Fruit fly (Drosophila melanogaster) whole organism, embryonic: ENCODE results near the gene CG14818.
A peak's percentile ranks its signal among the peaks of the same experiment; 100 is the strongest.

Source experiments
- Aef1 ChIP-seq: fragments of 200-800 bp; sonication (Bioruptor generic); IDR thresholded peaks from 3 replicates; pipeline ENCODE4 v1.3.6; 2022; ENCODE audit warnings: missing biosample characterization, missing genetic modification characterization
- Antp ChIP-seq: fragments of 200-800 bp; sonication (Bioruptor generic); optimal IDR thresholded peaks from 3 replicates; lab custom pipeline; 2016; ENCODE audit warnings: missing biosample characterization, missing genetic modification characterization
- Asciz ChIP-seq: fragments of 200-800 bp; sonication (Bioruptor generic); optimal IDR thresholded peaks from 2 replicates; lab custom pipeline; 2017; ENCODE audit warnings: missing biosample characterization, mild to moderate bottlenecking, missing genetic modification characterization, missing genetic modification reagents
- BEAF-32 ChIP-seq: fragments of 200-800 bp; sonication (Bioruptor generic); optimal IDR thresholded peaks from 3 replicates; lab custom pipeline; 2017; ENCODE audit warnings: missing biosample characterization, missing genetic modification characterization, mild to moderate bottlenecking, moderate library complexity, missing genetic modification reagents
- Bgb ChIP-seq: fragments of 200-800 bp; sonication (Bioruptor generic); IDR thresholded peaks from 2 replicates; pipeline ENCODE4 v1.3.6; 2022; ENCODE audit warnings: missing biosample characterization, missing genetic modification characterization; ENCODE audit not compliant: partially characterized antibody
- BtbVII ChIP-seq: fragments of 200-800 bp; sonication (Bioruptor generic); optimal IDR thresholded peaks from 3 replicates; lab custom pipeline; 2017; ENCODE audit warnings: missing biosample characterization, mild to moderate bottlenecking, missing genetic modification characterization
- CG10959 ChIP-seq: fragments of 200-800 bp; sonication (Bioruptor generic); IDR thresholded peaks from 2 replicates; pipeline ENCODE4 v1.3.6; 2022; ENCODE audit warnings: missing biosample characterization, missing genetic modification characterization
- CG11247 ChIP-seq: fragments of 200-800 bp; sonication (Bioruptor generic); IDR thresholded peaks from 2 replicates; pipeline ENCODE4 v1.3.6; 2022; ENCODE audit warnings: missing biosample characterization, missing genetic modification characterization
- CG12391 ChIP-seq: fragments of 200-800 bp; sonication (Bioruptor generic); optimal IDR thresholded peaks from 3 replicates; lab custom pipeline; 2018; ENCODE audit warnings: missing biosample characterization, mild to moderate bottlenecking, missing genetic modification characterization, moderate library complexity
- CG13424 ChIP-seq: fragments of 200-800 bp; sonication (Bioruptor generic); optimal IDR thresholded peaks from 2 replicates; lab custom pipeline; 2019; ENCODE audit warnings: missing biosample characterization, mild to moderate bottlenecking, missing genetic modification characterization, moderate library complexity
- CG16863 ChIP-seq: fragments of 200-800 bp; sonication (Bioruptor generic); optimal IDR thresholded peaks from 3 replicates; lab custom pipeline; 2016; ENCODE audit warnings: missing biosample characterization, missing genetic modification characterization
- CG17361 ChIP-seq: fragments of 200-800 bp; sonication (Bioruptor generic); IDR thresholded peaks from 3 replicates; pipeline ENCODE4 v1.3.6; 2022; ENCODE audit warnings: missing biosample characterization, missing genetic modification characterization
- CG1792 ChIP-seq: fragments of 200-800 bp; sonication (Bioruptor generic); optimal IDR thresholded peaks from 2 replicates; lab custom pipeline; 2016; ENCODE audit warnings: missing biosample characterization, missing genetic modification characterization
- CG32532 ChIP-seq: fragments of 200-800 bp; sonication (Bioruptor generic); IDR thresholded peaks from 2 replicates; pipeline ENCODE4 v1.3.6; 2022; ENCODE audit warnings: missing biosample characterization, missing genetic modification characterization
- CG34376 ChIP-seq: fragments of 200-800 bp; sonication (Bioruptor generic); optimal IDR thresholded peaks from 2 replicates; lab custom pipeline; 2018; ENCODE audit warnings: missing biosample characterization, mild to moderate bottlenecking, missing genetic modification characterization
- CG4424 ChIP-seq: fragments of 200-800 bp; sonication (Bioruptor generic); optimal IDR thresholded peaks from 3 replicates; lab custom pipeline; 2016; ENCODE audit warnings: missing biosample characterization, missing genetic modification characterization
- CG4617 ChIP-seq: fragments of 200-800 bp; sonication (Bioruptor generic); optimal IDR thresholded peaks from 3 replicates; lab custom pipeline; 2016; ENCODE audit warnings: missing biosample characterization, missing genetic modification characterization, borderline replicate concordance
- CG5953 ChIP-seq: fragments of 200-800 bp; sonication (Bioruptor generic); IDR thresholded peaks from 2 replicates; pipeline ENCODE4 v1.3.6; 2022; ENCODE audit warnings: missing biosample characterization, missing genetic modification characterization
- CG6272 ChIP-seq: fragments of 200-800 bp; sonication (Bioruptor generic); IDR thresholded peaks from 2 replicates; pipeline ENCODE4 v1.3.6; 2022; ENCODE audit warnings: missing biosample characterization, missing genetic modification characterization
- CG6683 ChIP-seq: fragments of 200-800 bp; sonication (Bioruptor generic); optimal IDR thresholded peaks from 2 replicates; lab custom pipeline; 2017; ENCODE audit warnings: missing biosample characterization, mild to moderate bottlenecking, missing genetic modification characterization, missing genetic modification reagents
- CG7357 ChIP-seq: fragments of 200-800 bp; sonication (Bioruptor generic); IDR thresholded peaks from 3 replicates; pipeline ENCODE4 v1.3.6; 2022; ENCODE audit warnings: missing biosample characterization, missing genetic modification characterization
- CG7786 ChIP-seq: fragments of 200-800 bp; sonication (Bioruptor generic); optimal IDR thresholded peaks from 2 replicates; lab custom pipeline; 2016; ENCODE audit warnings: missing biosample characterization, missing genetic modification characterization
- CG8359 ChIP-seq: fragments of 200-800 bp; sonication (Bioruptor generic); optimal IDR thresholded peaks from 2 replicates; lab custom pipeline; 2017; ENCODE audit warnings: missing biosample characterization, mild to moderate bottlenecking, missing genetic modification characterization, borderline replicate concordance
- CG9215 ChIP-seq: fragments of 200-800 bp; sonication (Bioruptor generic); IDR thresholded peaks from 2 replicates; pipeline ENCODE4 v1.3.6; 2022; ENCODE audit warnings: missing biosample characterization, missing genetic modification characterization
- CG9609 ChIP-seq: fragments of 200-800 bp; sonication (Bioruptor generic); optimal IDR thresholded peaks from 3 replicates; lab custom pipeline; 2016; ENCODE audit warnings: missing biosample characterization, missing genetic modification characterization
- CG9932 ChIP-seq: fragments of 200-800 bp; sonication (Bioruptor generic); IDR thresholded peaks from 2 replicates; pipeline ENCODE4 v1.3.6; 2022; ENCODE audit warnings: missing biosample characterization, missing genetic modification characterization
- Dbx ChIP-seq: fragments of 200-800 bp; sonication (Bioruptor generic); IDR thresholded peaks from 3 replicates; pipeline ENCODE4 v1.3.6; 2022; ENCODE audit warnings: missing biosample characterization, missing genetic modification characterization
- Dref ChIP-seq: fragments of 200-800 bp; sonication (Bioruptor generic); IDR thresholded peaks from 2 replicates; pipeline ENCODE4 v1.3.6; 2022; ENCODE audit warnings: missing biosample characterization, missing genetic modification characterization
- E2f2 ChIP-seq: fragments of 200-800 bp; sonication (Bioruptor generic); IDR thresholded peaks from 2 replicates; pipeline ENCODE4 v1.3.6; 2022; ENCODE audit warnings: missing biosample characterization, missing genetic modification characterization
- Fer1 ChIP-seq: fragments of 200-800 bp; sonication (Bioruptor generic); optimal IDR thresholded peaks from 2 replicates; lab custom pipeline; 2017; ENCODE audit warnings: missing biosample characterization, mild to moderate bottlenecking, missing genetic modification characterization
- HLH4C ChIP-seq: fragments of 200-800 bp; sonication (Bioruptor generic); IDR thresholded peaks from 3 replicates; pipeline ENCODE4 v1.3.6; 2022; ENCODE audit warnings: missing biosample characterization, missing genetic modification characterization; ENCODE audit not compliant: partially characterized antibody
- MBD-R2 ChIP-seq: fragments of 200-800 bp; sonication (Bioruptor generic); IDR thresholded peaks from 2 replicates; pipeline ENCODE4 v1.3.6; 2022; ENCODE audit warnings: missing biosample characterization, missing genetic modification characterization
- Meics ChIP-seq: fragments of 200-800 bp; sonication (Bioruptor generic); optimal IDR thresholded peaks from 2 replicates; lab custom pipeline; 2017; ENCODE audit warnings: missing biosample characterization, mild to moderate bottlenecking, missing genetic modification characterization
- Ssrp ChIP-seq: fragments of 200-800 bp; sonication (Bioruptor generic); optimal IDR thresholded peaks from 2 replicates; lab custom pipeline; 2018; ENCODE audit warnings: missing biosample characterization, mild to moderate bottlenecking, missing genetic modification characterization, moderate library complexity
- ab ChIP-seq: fragments of 200-800 bp; sonication (Bioruptor generic); optimal IDR thresholded peaks from 2 replicates; lab custom pipeline; 2016; ENCODE audit warnings: missing biosample characterization, missing genetic modification characterization
- bbx ChIP-seq: fragments of 200-800 bp; sonication (Bioruptor generic); IDR thresholded peaks from 2 replicates; pipeline ENCODE4 v1.3.6; 2022; ENCODE audit warnings: missing biosample characterization, missing genetic modification characterization; ENCODE audit not compliant: partially characterized antibody
- bsh ChIP-seq, 2 experiments: fragments of 200-800 bp; sonication (Bioruptor generic); optimal IDR thresholded peaks; 2 replicates each; lab custom pipeline; 2017 to 2018; ENCODE audit warnings: mild to moderate bottlenecking in 2 of 2, missing biosample characterization in 2 of 2, missing genetic modification characterization in 2 of 2, moderate library complexity in 1 of 2
- cas ChIP-seq: fragments of 200-800 bp; sonication (Bioruptor generic); IDR thresholded peaks from 2 replicates; pipeline ENCODE4 v1.3.6; 2022; ENCODE audit warnings: missing biosample characterization, missing genetic modification characterization
- dimm ChIP-seq: fragments of 200-800 bp; sonication (Bioruptor generic); IDR thresholded peaks from 2 replicates; pipeline ENCODE4 v1.3.6; 2022; ENCODE audit warnings: missing biosample characterization, missing genetic modification characterization
- ewg ChIP-seq: fragments of 200-800 bp; sonication (Bioruptor generic); optimal IDR thresholded peaks from 3 replicates; lab custom pipeline; 2017; ENCODE audit warnings: mild to moderate bottlenecking, missing biosample characterization, missing genetic modification reagents, missing genetic modification characterization
- grau ChIP-seq: fragments of 200-800 bp; optimal IDR thresholded peaks from 3 replicates; lab custom pipeline; 2019; ENCODE audit warnings: missing biosample characterization, mild to moderate bottlenecking, missing genetic modification characterization, moderate library complexity
- pan ChIP-seq, 4 experiments: fragments of >200 bp in 3 of 4; fragments of 200-800 bp in 1 of 4; sonication (Bioruptor generic) in 1 of 4; optimal IDR thresholded peaks in 3 of 4; IDR thresholded peaks in 1 of 4; 2 replicates each; pipeline versions ENCODE4 v1.3.6 to Lab custom; 2017 to 2022; ENCODE audit warnings: missing biosample characterization in 2 of 4, missing genetic modification characterization in 2 of 4, mixed read lengths in 1 of 4
- phol ChIP-seq: fragments of 200-800 bp; sonication (Bioruptor generic); optimal IDR thresholded peaks from 3 replicates; lab custom pipeline; 2018; ENCODE audit warnings: missing biosample characterization, mild to moderate bottlenecking, missing genetic modification characterization, moderate library complexity
- pum ChIP-seq: fragments of 200-800 bp; sonication (Bioruptor generic); optimal IDR thresholded peaks from 2 replicates; lab custom pipeline; 2016; ENCODE audit warnings: missing biosample characterization, missing genetic modification characterization
- salm ChIP-seq: fragments of 200-800 bp; sonication (Bioruptor generic); optimal IDR thresholded peaks from 2 replicates; lab custom pipeline; 2018; ENCODE audit warnings: missing biosample characterization, mild to moderate bottlenecking, missing genetic modification characterization
- sens ChIP-seq: fragments of 200-800 bp; sonication (Bioruptor generic); peaks from one replicate; lab custom pipeline; 2016; ENCODE audit warnings: missing biosample characterization, missing genetic modification characterization
- slou ChIP-seq: fragments of 200-800 bp; sonication (Bioruptor generic); optimal IDR thresholded peaks from 3 replicates; lab custom pipeline; 2016; ENCODE audit warnings: missing biosample characterization, missing genetic modification characterization
- vnd ChIP-seq: fragments of 200-800 bp; sonication (Bioruptor generic); IDR thresholded peaks from 3 replicates; pipeline ENCODE4 v1.3.6; 2022; ENCODE audit warnings: missing biosample characterization, missing genetic modification characterization; ENCODE audit not compliant: partially characterized antibody
- zen ChIP-seq: fragments of 200-800 bp; sonication (Bioruptor generic); optimal IDR thresholded peaks from 3 replicates; lab custom pipeline; 2018; ENCODE audit warnings: missing biosample characterization, mild to moderate bottlenecking, missing genetic modification characterization, moderate library complexity

The CG14818 gene

DNA sequence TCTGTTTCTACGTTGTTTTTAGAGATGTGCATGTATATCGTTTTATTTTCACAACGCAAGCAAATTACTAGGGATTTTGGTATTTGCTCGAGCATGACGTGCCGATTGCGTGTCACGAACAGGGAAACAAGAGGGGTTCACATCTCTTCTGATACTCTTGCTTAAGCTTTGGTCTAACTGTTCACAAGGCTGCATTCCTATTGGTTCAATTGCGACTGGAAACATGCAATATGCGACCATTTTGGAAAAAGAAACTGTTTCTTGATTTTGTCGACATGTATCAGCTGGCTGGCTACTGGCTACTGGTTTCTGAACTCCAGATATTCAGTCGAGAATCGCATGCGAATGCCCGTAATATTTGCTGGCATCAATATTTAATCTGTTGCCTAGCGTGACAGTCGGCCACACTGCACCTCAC, 574 bp upstream of the CG14818 start, which contains the start of gene Coa8 (continued):
- peak; percentile 45 for TF ChIP-seq phol
- TF ChIP-seq CG6272, result 0 out of 2 replicates have a peak, but pooled peaks have one; percentile 5
- peak; percentile 62; the same call in 1 of the 3 replicates for TF ChIP-seq Dbx (GFP tag; lab: Robert Waterston, UW)
- peak; percentile 66 for TF ChIP-seq CG9609 (GFP tag; lab: Kevin White, UChicago)
- TF ChIP-seq CG9215 (GFP tag; lab: Robert Waterston, UW), result peak; percentile 50
- peak in 1 of 2 experiments; percentile 11 for TF ChIP-seq bsh (GFP tag; optimal IDR thresholded peaks at IDR 0.05; lab: Kevin White, UChicago)
- TF ChIP-seq CG13424 (tag; lab: Kevin White, UChicago), result peak; percentile 62
- TF ChIP-seq grau (tag; lab: Kevin White, UChicago), result peak; percentile 48
- peak; percentile 10 for TF ChIP-seq zen
- peak; percentile 62 for TF ChIP-seq BEAF-32 (GFP tag; lab: Kevin White, UChicago)
- peak; percentile 81 for TF ChIP-seq sens (GFP tag; lab: Kevin White, UChicago)
- no peak for TF ChIP-seq CG1792 (GFP tag; lab: Kevin White, UChicago)
- peak; percentile 23 for TF ChIP-seq Ssrp (tag; lab: Kevin White, UChicago)
- no peak for TF ChIP-seq slou (GFP tag; lab: Kevin White, UChicago)
- no peak for TF ChIP-seq Asciz (GFP tag; lab: Kevin White, UChicago)
- TF ChIP-seq CG6683 (GFP tag; lab: Kevin White, UChicago), result no peak
- peak; percentile 71; the same call in 1 of the 2 replicates for TF ChIP-seq CG32532 (GFP tag; lab: Robert Waterston, UW)
- TF ChIP-seq CG5953 (GFP tag; lab: Robert Waterston, UW), result no peak
- peak; percentile 38 for TF ChIP-seq Meics (GFP tag; lab: Kevin White, UChicago)
- peak; percentile 10 for TF ChIP-seq BtbVII
- TF ChIP-seq Dref (GFP tag; lab: Robert Waterston, UW), result no peak
- TF ChIP-seq ewg (GFP tag; lab: Kevin White, UChicago), result no peak
- TF ChIP-seq CG9932 (GFP tag; lab: Robert Waterston, UW), result peak; percentile 61
- TF ChIP-seq cas (GFP tag; lab: Robert Waterston, UW), result no peak
- TF ChIP-seq CG16863 (GFP tag; lab: Kevin White, UChicago), result no peak
- TF ChIP-seq MBD-R2 (GFP tag; lab: Robert Waterston, UW), result peak; percentile 59
- peak; percentile 50 for TF ChIP-seq vnd (GFP tag; lab: Robert Waterston, UW)
- no peak for TF ChIP-seq pan (optimal IDR thresholded peaks at IDR 0.05; lab: Kevin White, UChicago)
- peak in 1 of 2 experiments; percentile 54 for TF ChIP-seq pan (GFP tag; optimal IDR thresholded peaks at IDR 0.05 in 1 of 2, IDR thresholded peaks at IDR 0.05 in 1 of 2)
- peak; percentile 39; the same call in 1 of the 2 replicates for TF ChIP-seq Bgb (GFP tag; lab: Robert Waterston, UW)
- TF ChIP-seq Antp (GFP tag; lab: Kevin White, UChicago), result peak; percentile 47
- 0 out of 2 replicates have a peak, but pooled peaks have one; percentile 18 for TF ChIP-seq E2f2 (GFP tag; lab: Robert Waterston, UW)
- peak; percentile 4 for TF ChIP-seq CG4424 (GFP tag; lab: Kevin White, UChicago)
- TF ChIP-seq CG10959 (GFP tag; lab: Robert Waterston, UW), result 0 out of 2 replicates have a peak, but pooled peaks have one; percentile 9
- peak; percentile 30 for TF ChIP-seq CG34376 (GFP tag; lab: Kevin White, UChicago)
- TF ChIP-seq CG11247, result 0 out of 2 replicates have a peak, but pooled peaks have one; percentile 19
- no peak for TF ChIP-seq ab (GFP tag; lab: Kevin White, UChicago)
- no peak for TF ChIP-seq dimm (GFP tag; lab: Robert Waterston, UW)
- TF ChIP-seq CG12391 (tag; lab: Kevin White, UChicago), result peak; percentile 39
- TF ChIP-seq CG7786 (GFP tag; lab: Kevin White, UChicago), result peak; percentile 22
- peak; percentile 42; the same call in 1 of the 3 replicates for TF ChIP-seq HLH4C (GFP tag; lab: Robert Waterston, UW)
- peak; percentile 7; the same call in 1 of the 2 replicates for TF ChIP-seq bbx (GFP tag; lab: Robert Waterston, UW)
- peak; percentile 46 for TF ChIP-seq pum (GFP tag; lab: Kevin White, UChicago)
- TF ChIP-seq CG7357 (GFP tag; lab: Robert Waterston, UW), result 0 out of 3 replicates have a peak, but pooled peaks have one; percentile 5
- peak; percentile 34 for TF ChIP-seq Fer1 (GFP tag; lab: Kevin White, UChicago)
- TF ChIP-seq salm (tag; lab: Kevin White, UChicago), result no peak
- TF ChIP-seq CG4617 (GFP tag; lab: Kevin White, UChicago), result peak; percentile 45
- no peak for TF ChIP-seq CG8359 (GFP tag; lab: Kevin White, UChicago)
- TF ChIP-seq Aef1 (GFP tag; lab: Robert Waterston, UW), result peak; percentile 26; the same call in 2 of the 3 replicates
- TF ChIP-seq CG17361, result no peak; the same call in 2 of the 3 replicates
